Worm (Caenorhabditis elegans): ENCODE results near the gene F18E9.8.
A peak's percentile ranks its signal among the peaks of the same experiment; 100 is the strongest.

The F18E9.8 gene

DNA sequence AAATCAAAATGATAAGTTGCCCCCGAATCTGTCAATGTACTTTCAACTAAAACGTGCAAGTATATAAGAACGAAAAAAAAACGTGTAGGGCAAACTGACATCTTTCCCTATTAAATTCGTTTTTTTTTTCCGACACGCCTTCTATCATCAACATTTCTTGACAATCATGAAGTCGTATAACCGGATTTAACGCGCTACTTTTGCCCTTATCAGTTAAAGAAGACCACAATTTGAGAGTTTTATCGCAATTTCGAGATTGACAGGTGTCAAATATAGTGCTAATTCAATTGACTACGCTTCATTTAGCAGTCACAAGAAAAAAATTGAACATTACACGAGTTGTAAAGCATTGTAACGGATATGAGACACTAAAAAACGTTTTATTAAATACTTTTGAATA is 14.2 kb downstream of the F18E9.8 start (continued):
- TF ChIP-seq lsy-2 (tag; optimal IDR thresholded peaks at IDR 0.05) (peak in 1 of 2 experiments; percentile 41), daf-8 (GFP tag; IDR thresholded peaks at IDR 0.05) (no peak), nhr-6 (tag; optimal IDR thresholded peaks at IDR 0.05) (no peak), hlh-30 (tag; optimal IDR thresholded peaks at IDR 0.05; ENCODE audit: insufficient read depth) (peak; percentile 38), nhr-41 (GFP tag; IDR thresholded peaks at IDR 0.05) (no peak), F37D6.2 (tag; optimal IDR thresholded peaks at IDR 0.05) (no peak), snpc-4 (tag; optimal IDR thresholded peaks at IDR 0.05) (no peak), nhr-111 (GFP tag; optimal IDR thresholded peaks at IDR 0.05) (no peak), F44E2.7 (GFP tag; IDR thresholded peaks at IDR 0.05) (no peak), ceh-32 (tag; optimal IDR thresholded peaks at IDR 0.05; ENCODE audit: poor library complexity) (no peak), lin-13 (GFP tag; optimal IDR thresholded peaks at IDR 0.05) (no peak), mxl-2 (GFP tag; conservative IDR thresholded peaks at IDR 0.05) (no peak), mdt-29 (GFP tag; IDR thresholded peaks at IDR 0.05) (no peak), saeg-2 (GFP tag; IDR thresholded peaks at IDR 0.05) (no peak), nhr-28 (tag; optimal IDR thresholded peaks at IDR 0.05) (peak; percentile 89), mxl-3 (GFP tag; optimal IDR thresholded peaks at IDR 0.05) (peak; percentile 60), ceh-20 (GFP tag; IDR thresholded peaks at IDR 0.05) (peak; percentile 63; the same call in 1 of the 2 replicates), ceh-62 (tag; optimal IDR thresholded peaks at IDR 0.05) (no peak), madf-9 (GFP tag; conservative IDR thresholded peaks at IDR 0.05) (no peak), sdz-12 (GFP tag; optimal IDR thresholded peaks at IDR 0.05) (no peak), zfp-2 (tag; optimal IDR thresholded peaks at IDR 0.05) (no peak), ztf-11 (tag; optimal IDR thresholded peaks at IDR 0.05) (no peak), Y75B8A.6 (GFP tag; IDR thresholded peaks at IDR 0.05) (no peak), vab-7 (GFP tag; IDR thresholded peaks at IDR 0.05) (no peak), lin-1 (GFP tag; IDR thresholded peaks at IDR 0.05) (peak; percentile 89), lin-39 (tag; optimal IDR thresholded peaks at IDR 0.05) (no peak), spr-1 (tag; optimal IDR thresholded peaks at IDR 0.05) (no peak), unc-62 (GFP tag; optimal IDR thresholded peaks at IDR 0.05 in 1 of 2) (peak; percentile 80 to 81), unc-62 (tag; optimal IDR thresholded peaks at IDR 0.05) (no peak), T26A8.4 (GFP tag; IDR thresholded peaks at IDR 0.05) (no peak), pha-4 (GFP tag; IDR thresholded peaks at IDR 0.05) (no peak), pha-4 (tag; optimal IDR thresholded peaks at IDR 0.05) (no peak), dmd-6 (GFP tag; IDR thresholded peaks at IDR 0.05) (peak; percentile 96), D1046.2 (GFP tag; IDR thresholded peaks at IDR 0.05) (no peak), zip-2 (tag; optimal IDR thresholded peaks at IDR 0.05) (no peak), lir-3 (tag; optimal IDR thresholded peaks at IDR 0.05) (no peak), ZK546.5 (tag; optimal IDR thresholded peaks at IDR 0.05) (no peak), nhr-237 (tag; optimal IDR thresholded peaks at IDR 0.05) (no peak), unc-130 (GFP tag; optimal IDR thresholded peaks at IDR 0.05) (no peak), tra-1 (GFP tag; IDR thresholded peaks at IDR 0.05) (peak; percentile 100), F49E8.2 (tag; optimal IDR thresholded peaks at IDR 0.05; ENCODE audit: borderline replicate concordance) (no peak), attf-4 (tag; optimal IDR thresholded peaks at IDR 0.05) (no peak), lin-29 (GFP tag; IDR thresholded peaks at IDR 0.05) (no peak), zag-1 (tag; optimal IDR thresholded peaks at IDR 0.05) (no peak), Y105C5A.15 (GFP tag; IDR thresholded peaks at IDR 0.05) (no peak), duxl-1 (tag; optimal IDR thresholded peaks at IDR 0.05; ENCODE audit: poor library complexity) (no peak)
